Fruit fly (Drosophila melanogaster): ENCODE measurements around the gene Ag5r.

Gene Ag5r

dm6 chrX:14831713-14832561, 45.6 kb upstream of the Ag5r start, which contains the start of gene CG14408 (continued):
- no peak for TF ChIP-seq sim (GFP tag; IDR thresholded peaks at IDR 0.05)
- no peak for TF ChIP-seq nau (GFP tag; optimal IDR thresholded peaks at IDR 0.05)
- TF ChIP-seq CG10543 (GFP tag; optimal IDR thresholded peaks at IDR 0.05) = no peak
- TF ChIP-seq E2f1 (GFP tag; IDR thresholded peaks at IDR 0.05) = no peak
- TF ChIP-seq ato (GFP tag; IDR thresholded peaks at IDR 0.05; ENCODE audit: partially characterized antibody) = no peak
- no peak for TF ChIP-seq CG4707 (GFP tag; optimal IDR thresholded peaks at IDR 0.05)
- TF ChIP-seq slp2 (GFP tag; optimal IDR thresholded peaks at IDR 0.05) = no peak
- no peak for TF ChIP-seq CG3407 (GFP tag; optimal IDR thresholded peaks at IDR 0.05)
- TF ChIP-seq CG17328 (GFP tag; IDR thresholded peaks at IDR 0.05) = no peak
- TF ChIP-seq Bdp1 (GFP tag; optimal IDR thresholded peaks at IDR 0.05) = no peak
- TF ChIP-seq CG1602 (GFP tag; optimal IDR thresholded peaks at IDR 0.05) = no peak
- TF ChIP-seq YL-1 (GFP tag; optimal IDR thresholded peaks at IDR 0.05) = no peak
- no peak for TF ChIP-seq CG6854 (GFP tag; optimal IDR thresholded peaks at IDR 0.05)
- no peak for TF ChIP-seq grau (tag; optimal IDR thresholded peaks at IDR 0.05)
- TF ChIP-seq CG42726 (GFP tag; IDR thresholded peaks at IDR 0.05; ENCODE audit: partially characterized antibody) = no peak
- TF ChIP-seq Ssrp (tag; optimal IDR thresholded peaks at IDR 0.05) = no peak
- TF ChIP-seq zf30C (GFP tag; optimal IDR thresholded peaks at IDR 0.05) = no peak
- TF ChIP-seq maf-S (GFP tag; optimal IDR thresholded peaks at IDR 0.05) = no peak
- no peak for TF ChIP-seq Jarid2 (GFP tag; optimal IDR thresholded peaks at IDR 0.05)
- TF ChIP-seq Abd-B (GFP tag; optimal IDR thresholded peaks at IDR 0.05) = no peak
- TF ChIP-seq D19A (tag; optimal IDR thresholded peaks at IDR 0.05) = no peak
- TF ChIP-seq CG8290 (GFP tag; optimal IDR thresholded peaks at IDR 0.05) = no peak
- peak in 1 of 2 experiments; percentile 2 for TF ChIP-seq CG8290 (tag; optimal IDR thresholded peaks at IDR 0.05)
- no peak for TF ChIP-seq sisA (GFP tag; IDR thresholded peaks at IDR 0.05)
- TF ChIP-seq CG31224 (GFP tag; IDR thresholded peaks at IDR 0.05) = no peak
- no peak for TF ChIP-seq CG6254 (GFP tag; optimal IDR thresholded peaks at IDR 0.05)
- TF ChIP-seq CG9215 (GFP tag; IDR thresholded peaks at IDR 0.05) = no peak
- peak; percentile 53; the same call in 1 of the 2 replicates for TF ChIP-seq MBD-R2 (GFP tag; IDR thresholded peaks at IDR 0.05)
- TF ChIP-seq HLHmδ (GFP tag; optimal IDR thresholded peaks at IDR 0.05) = no peak

DNA sequence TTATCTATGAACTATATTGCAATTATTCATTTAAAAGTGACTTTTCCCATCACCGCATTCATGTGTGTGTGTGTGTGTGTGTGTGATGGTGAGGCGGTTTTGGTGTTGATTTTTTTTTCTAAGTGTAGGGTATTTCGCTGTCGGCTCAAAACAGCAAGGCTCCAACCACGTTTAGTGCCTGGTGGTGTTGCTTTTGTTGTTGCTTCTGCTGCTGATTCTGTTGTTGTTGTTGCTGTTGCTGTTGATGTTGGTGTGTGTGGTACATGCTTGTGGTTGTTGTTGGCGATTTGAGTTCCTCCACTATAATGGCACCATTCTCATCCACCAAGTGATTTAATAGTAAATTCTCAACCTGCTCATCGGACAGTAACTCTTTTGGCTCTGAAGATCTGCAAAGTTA, 41.3 kb upstream of the Ag5r start:
- no peak for TF ChIP-seq btn (GFP tag; optimal IDR thresholded peaks at IDR 0.05)
- no peak for TF ChIP-seq lab (GFP tag; optimal IDR thresholded peaks at IDR 0.05)
- no peak for TF ChIP-seq CG17361 (GFP tag; IDR thresholded peaks at IDR 0.05)
- TF ChIP-seq CG7357 (GFP tag; IDR thresholded peaks at IDR 0.05) = no peak
- peak; percentile 22 for TF ChIP-seq sens (GFP tag)
- TF ChIP-seq caup (GFP tag; optimal IDR thresholded peaks at IDR 0.05; ENCODE audit: severe bottlenecking) = no peak
- TF ChIP-seq D19A (tag; optimal IDR thresholded peaks at IDR 0.05) = peak; percentile 19
- TF ChIP-seq GATAe (GFP tag; conservative IDR thresholded peaks at IDR 0.05) = no peak
- TF ChIP-seq CG16815 (GFP tag; optimal IDR thresholded peaks at IDR 0.05) = no peak
- TF ChIP-seq Atf6 (GFP tag; IDR thresholded peaks at IDR 0.05) = no peak
- no peak for TF ChIP-seq H15 (GFP tag; IDR thresholded peaks at IDR 0.05)
- TF ChIP-seq CG12659 (GFP tag; optimal IDR thresholded peaks at IDR 0.05) = no peak
- no peak for TF ChIP-seq CG10462 (GFP tag; optimal IDR thresholded peaks at IDR 0.05)
- TF ChIP-seq Hr78 (GFP tag; optimal IDR thresholded peaks at IDR 0.05) = no peak
- TF ChIP-seq CG34224 (GFP tag; IDR thresholded peaks at IDR 0.05; ENCODE audit: partially characterized antibody) = no peak
- TF ChIP-seq CG8765 (GFP tag; IDR thresholded peaks at IDR 0.05) = no peak
- no peak for TF ChIP-seq CG14860 (GFP tag; IDR thresholded peaks at IDR 0.05; ENCODE audit: partially characterized antibody)
- no peak for TF ChIP-seq sob (GFP tag; IDR thresholded peaks at IDR 0.05)
- no peak for TF ChIP-seq CG43689 (GFP tag; IDR thresholded peaks at IDR 0.05)
- no peak for TF ChIP-seq BtbVII (GFP tag; optimal IDR thresholded peaks at IDR 0.05)
- TF ChIP-seq unc-4 (GFP tag; IDR thresholded peaks at IDR 0.05; ENCODE audit: partially characterized antibody) = no peak
- TF ChIP-seq CG17802 (tag; optimal IDR thresholded peaks at IDR 0.05) = no peak
- no peak for TF ChIP-seq CG3065 (GFP tag; optimal IDR thresholded peaks at IDR 0.05)
